Fruit fly (Drosophila melanogaster) Kc167 (cell line): Measurements from ENCODE around the gene CG9289.

Experiments used
- Myc ChIP-seq: fragments of >200 bp; optimal IDR thresholded peaks from 2 replicates; lab custom pipeline; 2017; ENCODE audit warnings: missing external identifiers
- Sin3A ChIP-seq: fragments of >200 bp; optimal IDR thresholded peaks from 2 replicates; lab custom pipeline; 2018; ENCODE audit warnings: missing external identifiers
- h ChIP-seq: fragments of >200 bp; optimal IDR thresholded peaks from 3 replicates; lab custom pipeline; 2018; ENCODE audit warnings: missing external identifiers
- psq ChIP-seq: fragments of >200 bp; optimal IDR thresholded peaks from 2 replicates; lab custom pipeline; 2017; ENCODE audit warnings: missing external identifiers
- ttk ChIP-seq: sonication (Bioruptor generic); optimal IDR thresholded peaks from 2 replicates; lab custom pipeline; 2017; ENCODE audit warnings: missing external identifiers

- TF ChIP-seq psq (lab: Kevin White, UChicago) = no peak
- no peak for TF ChIP-seq h (lab: Kevin White, UChicago)
- no peak for TF ChIP-seq Myc (lab: Kevin White, UChicago)
- no peak for TF ChIP-seq Sin3A (lab: Kevin White, UChicago)
- TF ChIP-seq ttk = no peak
These were observed 13.9 kb upstream of the CG9289 start for dm6 chr2L:8697915-8698627.
